Fruit fly (Drosophila melanogaster): ENCODE results near the gene CG9515.

The CG9515 gene

DNA sequence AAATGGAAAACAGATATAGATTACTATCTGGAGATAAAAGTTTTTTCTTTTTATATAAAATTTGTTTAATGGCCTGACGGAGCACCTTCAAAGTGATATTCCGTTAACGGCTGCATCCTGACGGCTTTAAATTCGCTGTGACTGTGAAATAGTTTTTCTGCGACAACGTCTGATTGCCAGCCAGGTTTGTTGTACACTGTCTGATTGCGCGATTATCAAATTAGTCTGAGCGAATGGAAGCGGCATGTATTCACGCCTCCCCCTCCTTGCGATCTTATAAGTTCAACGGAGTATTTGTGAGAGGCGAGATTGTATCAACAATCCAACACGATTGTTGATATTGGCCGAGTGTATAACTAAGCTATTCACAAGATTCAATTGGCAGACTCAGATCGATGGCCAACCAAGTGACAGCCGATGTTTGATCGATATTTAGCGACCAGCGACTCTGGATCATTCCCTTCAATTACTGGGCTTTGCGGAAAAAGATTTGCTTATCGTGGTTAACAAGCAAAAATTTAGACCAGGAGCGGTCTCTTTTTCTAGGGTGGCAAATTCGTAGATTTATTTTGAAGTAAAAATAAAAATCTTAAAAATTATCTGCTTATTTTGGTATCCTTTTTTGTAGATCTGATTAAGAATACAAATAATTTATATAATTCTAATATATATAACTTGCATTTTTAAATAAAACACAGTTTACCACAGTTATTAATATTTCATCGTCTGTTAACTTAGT, 12.7 kb upstream of the CG9515 start (continued):
- TF ChIP-seq Doc2 (GFP tag; IDR thresholded peaks at IDR 0.05) (no peak), CG18599 (GFP tag; optimal IDR thresholded peaks at IDR 0.05) (peak; percentile 38), Pdp1 (GFP tag; optimal IDR thresholded peaks at IDR 0.05) (peak in 1 of 2 experiments; percentile 15), CG1529 (GFP tag; optimal IDR thresholded peaks at IDR 0.05) (no peak), CG11695 (GFP tag; IDR thresholded peaks at IDR 0.05) (peak; percentile 42; the same call in 1 of the 3 replicates), ham (GFP tag; IDR thresholded peaks at IDR 0.05) (no peak), CG11723 (GFP tag; optimal IDR thresholded peaks at IDR 0.05) (no peak), CG6683 (GFP tag; optimal IDR thresholded peaks at IDR 0.05) (no peak), mirr (GFP tag; optimal IDR thresholded peaks at IDR 0.05) (peak; percentile 37), Stat92E (GFP tag; optimal IDR thresholded peaks at IDR 0.05) (no peak), repo (GFP tag; optimal IDR thresholded peaks at IDR 0.05) (no peak), ash1 (GFP tag; optimal IDR thresholded peaks at IDR 0.05) (no peak), CG34376 (GFP tag; optimal IDR thresholded peaks at IDR 0.05) (no peak), sens (GFP tag) (peak; percentile 19), CG3407 (GFP tag; optimal IDR thresholded peaks at IDR 0.05) (no peak), Atf-2 (GFP tag; optimal IDR thresholded peaks at IDR 0.05) (no peak), Dek (tag; optimal IDR thresholded peaks at IDR 0.05) (peak; percentile 31), Hr78 (GFP tag; optimal IDR thresholded peaks at IDR 0.05) (no peak), mld (GFP tag; IDR thresholded peaks at IDR 0.05; ENCODE audit: partially characterized antibody) (no peak)

DNA sequence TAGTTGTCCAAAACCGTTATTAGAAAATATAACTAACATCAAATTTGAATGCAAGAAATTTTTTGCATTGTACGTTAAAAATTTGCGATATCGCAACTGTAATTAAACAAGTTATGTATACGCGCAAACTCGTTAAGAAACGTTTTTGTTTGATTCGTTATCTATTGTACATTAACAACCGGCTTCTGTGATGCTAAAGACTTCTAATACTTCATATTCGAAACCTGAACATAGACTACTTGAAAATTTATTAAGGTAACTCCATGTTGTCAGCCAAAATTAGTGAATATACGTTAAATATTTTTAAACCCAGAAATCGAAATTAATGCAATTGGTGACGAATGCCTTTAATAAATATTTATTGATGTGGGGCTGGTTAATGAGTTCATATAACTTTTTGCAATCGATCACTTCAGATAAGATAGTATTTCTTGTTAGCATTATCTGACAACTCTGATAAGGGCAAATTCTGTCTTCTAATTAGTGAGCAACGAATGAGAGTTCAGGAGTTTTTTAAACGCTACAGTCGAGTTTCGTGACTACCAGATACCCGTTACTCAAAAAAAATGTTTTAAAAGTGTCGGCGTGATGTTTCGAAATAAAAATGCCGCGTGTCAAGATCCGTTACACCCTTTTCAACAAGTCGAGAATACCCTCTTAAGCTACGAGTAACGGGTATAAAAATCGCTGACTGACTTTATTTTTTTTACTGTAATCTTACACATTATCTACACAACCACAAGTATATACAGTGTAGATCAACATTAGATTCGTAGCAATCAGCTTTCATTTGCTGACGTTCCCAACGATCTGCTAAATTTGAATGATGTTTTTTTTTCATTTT, 9.4 kb upstream of the CG9515 start:
- no peak for TF ChIP-seq CG6654 (GFP tag; optimal IDR thresholded peaks at IDR 0.05)
- no peak for TF ChIP-seq CG12104 (GFP tag; optimal IDR thresholded peaks at IDR 0.05)
- peak; percentile 14 for TF ChIP-seq CG17829 (tag; optimal IDR thresholded peaks at IDR 0.05)
- TF ChIP-seq CG12236 (GFP tag; optimal IDR thresholded peaks at IDR 0.05), result no peak
- no peak for TF ChIP-seq CG7271 (tag; optimal IDR thresholded peaks at IDR 0.05)
- TF ChIP-seq CG8944 (GFP tag; optimal IDR thresholded peaks at IDR 0.05), result peak; percentile 33
- peak; percentile 10 for TF ChIP-seq CG4282 (GFP tag; optimal IDR thresholded peaks at IDR 0.05)
- TF ChIP-seq CG2199 (GFP tag; IDR thresholded peaks at IDR 0.05), result peak; percentile 85
- peak; percentile 46 for TF ChIP-seq CG9609 (GFP tag; optimal IDR thresholded peaks at IDR 0.05)
- peak; percentile 7 for TF ChIP-seq CG13296 (GFP tag; optimal IDR thresholded peaks at IDR 0.05)
- TF ChIP-seq Bgb (GFP tag; IDR thresholded peaks at IDR 0.05; ENCODE audit: partially characterized antibody), result peak; percentile 81
- TF ChIP-seq CG8388 (GFP tag; optimal IDR thresholded peaks at IDR 0.05), result peak; percentile 42
- no peak for TF ChIP-seq CG43689 (GFP tag; IDR thresholded peaks at IDR 0.05)
- peak; percentile 30 for TF ChIP-seq CoRest (tag; optimal IDR thresholded peaks at IDR 0.05)
- no peak for TF ChIP-seq psq (GFP tag; optimal IDR thresholded peaks at IDR 0.05)
- TF ChIP-seq seq (GFP tag; IDR thresholded peaks at IDR 0.05), result 0 out of 2 replicates have a peak, but pooled peaks have one; percentile 24
- TF ChIP-seq CG8924 (tag; optimal IDR thresholded peaks at IDR 0.05), result peak; percentile 34
- peak; percentile 40 for TF ChIP-seq bab2 (GFP tag; optimal IDR thresholded peaks at IDR 0.05)
- no peak for TF ChIP-seq trh (GFP tag; optimal IDR thresholded peaks at IDR 0.05)
- TF ChIP-seq CG2129 (GFP tag; IDR thresholded peaks at IDR 0.05; ENCODE audit: partially characterized antibody), result no peak
- TF ChIP-seq dmrt99B (tag; optimal IDR thresholded peaks at IDR 0.05), result peak; percentile 37
- TF ChIP-seq CG16863 (GFP tag; optimal IDR thresholded peaks at IDR 0.05), result peak; percentile 6
- peak; percentile 31; the same call in 1 of the 2 replicates for TF ChIP-seq CG11085 (GFP tag; IDR thresholded peaks at IDR 0.05)
- TF ChIP-seq CG42726 (GFP tag; IDR thresholded peaks at IDR 0.05; ENCODE audit: partially characterized antibody), result no peak; the same call in 1 of the 2 replicates
- TF ChIP-seq CG12769 (tag; optimal IDR thresholded peaks at IDR 0.05), result peak; percentile 56
- TF ChIP-seq CG11695 (GFP tag; IDR thresholded peaks at IDR 0.05), result 0 out of 3 replicates have a peak, but pooled peaks have one; percentile 33
- peak; percentile 48 for TF ChIP-seq Hr3 (GFP tag; optimal IDR thresholded peaks at IDR 0.05)
- no peak for TF ChIP-seq kah (GFP tag; optimal IDR thresholded peaks at IDR 0.05)
